Fruit fly (Drosophila melanogaster) whole organism, prepupa: Measurements from ENCODE around the gene CG45067.

Experiments used
- Blimp-1 ChIP-seq: fragments of 200-800 bp; sonication (Bioruptor generic); optimal IDR thresholded peaks from 3 replicates; lab custom pipeline; 2017; ENCODE audit warnings: missing biosample characterization, missing genetic modification characterization, mild to moderate bottlenecking, moderate library complexity, missing genetic modification reagents
- CG10631 ChIP-seq: fragments of 200-800 bp; sonication (Bioruptor generic); optimal IDR thresholded peaks from 2 replicates; lab custom pipeline; 2016; ENCODE audit warnings: missing biosample characterization, missing genetic modification characterization
- CG15336 ChIP-seq: fragments of 200-800 bp; sonication (Bioruptor generic); IDR thresholded peaks from 2 replicates; pipeline ENCODE4 v1.3.6; 2022; ENCODE audit warnings: missing biosample characterization, missing genetic modification characterization
- CG1621 ChIP-seq: fragments of 200-800 bp; sonication (Bioruptor generic); optimal IDR thresholded peaks from 3 replicates; lab custom pipeline; 2018; ENCODE audit warnings: missing biosample characterization, mild to moderate bottlenecking, missing genetic modification characterization
- CG16779 ChIP-seq: fragments of 200-800 bp; sonication (Bioruptor generic); optimal IDR thresholded peaks from 3 replicates; lab custom pipeline; 2017; ENCODE audit warnings: missing biosample characterization, mild to moderate bottlenecking, missing genetic modification characterization
- CG3032 ChIP-seq: fragments of 200-800 bp; optimal IDR thresholded peaks from 2 replicates; lab custom pipeline; 2019; ENCODE audit warnings: missing biosample characterization, mild to moderate bottlenecking, missing genetic modification characterization, moderate library complexity
- CG31627 ChIP-seq: fragments of 200-800 bp; sonication (Bioruptor generic); optimal IDR thresholded peaks from 3 replicates; lab custom pipeline; 2016; ENCODE audit warnings: missing biosample characterization, missing genetic modification characterization
- CG32006 ChIP-seq: fragments of 200-800 bp; sonication (Bioruptor generic); optimal IDR thresholded peaks from 3 replicates; lab custom pipeline; 2017; ENCODE audit warnings: missing biosample characterization, mild to moderate bottlenecking, missing genetic modification characterization
- CG34406 ChIP-seq: fragments of 200-800 bp; sonication (Bioruptor generic); optimal IDR thresholded peaks from 3 replicates; lab custom pipeline; 2016; ENCODE audit warnings: missing biosample characterization, missing genetic modification characterization
- CG3919 ChIP-seq: fragments of 200-800 bp; sonication (Bioruptor generic); optimal IDR thresholded peaks from 3 replicates; lab custom pipeline; 2016; ENCODE audit warnings: missing biosample characterization, missing genetic modification characterization
- CG4318 ChIP-seq: fragments of 200-800 bp; sonication (Bioruptor generic); optimal IDR thresholded peaks from 3 replicates; lab custom pipeline; 2017; ENCODE audit warnings: missing biosample characterization, mild to moderate bottlenecking, missing genetic modification characterization
- CG6276 ChIP-seq: fragments of 200-800 bp; sonication (Bioruptor generic); optimal IDR thresholded peaks from 2 replicates; lab custom pipeline; 2017; ENCODE audit warnings: missing biosample characterization, mild to moderate bottlenecking, missing genetic modification characterization
- CG6792 ChIP-seq: fragments of 200-800 bp; sonication (Bioruptor generic); optimal IDR thresholded peaks from 3 replicates; lab custom pipeline; 2016; ENCODE audit warnings: missing biosample characterization, missing genetic modification characterization
- CG6854 ChIP-seq: fragments of 200-800 bp; sonication (Bioruptor generic); optimal IDR thresholded peaks from 2 replicates; lab custom pipeline; 2017; ENCODE audit warnings: missing biosample characterization, mild to moderate bottlenecking, missing genetic modification characterization
- CG8632 ChIP-seq: fragments of 200-800 bp; sonication (Bioruptor generic); optimal IDR thresholded peaks from 3 replicates; lab custom pipeline; 2016; ENCODE audit warnings: missing biosample characterization, missing genetic modification characterization
- Eip75B ChIP-seq: fragments of 200-800 bp; sonication (Bioruptor generic); optimal IDR thresholded peaks from 3 replicates; lab custom pipeline; 2016; ENCODE audit warnings: missing biosample characterization, missing genetic modification characterization
- Eip78C ChIP-seq: fragments of 200-800 bp; sonication (Bioruptor generic); peaks from one replicate; lab custom pipeline; 2016; ENCODE audit warnings: missing biosample characterization, missing genetic modification characterization
- Hr39 ChIP-seq: fragments of 200-800 bp; sonication (Bioruptor generic); optimal IDR thresholded peaks from 2 replicates; lab custom pipeline; 2016; ENCODE audit warnings: missing biosample characterization, missing genetic modification characterization
- Hr4 ChIP-seq: fragments of 200-800 bp; sonication (Bioruptor generic); optimal IDR thresholded peaks from 3 replicates; lab custom pipeline; 2016; ENCODE audit warnings: missing biosample characterization, missing genetic modification characterization
- Lpt ChIP-seq: fragments of 200-800 bp; sonication (Bioruptor generic); optimal IDR thresholded peaks from 3 replicates; lab custom pipeline; 2016; ENCODE audit warnings: missing biosample characterization, missing genetic modification characterization
- Met ChIP-seq: fragments of 200-800 bp; sonication (Bioruptor generic); optimal IDR thresholded peaks from 3 replicates; lab custom pipeline; 2016; ENCODE audit warnings: missing biosample characterization, missing genetic modification characterization
- OdsH ChIP-seq: fragments of 200-800 bp; sonication (Bioruptor generic); optimal IDR thresholded peaks from 3 replicates; lab custom pipeline; 2016; ENCODE audit warnings: missing biosample characterization, missing genetic modification characterization
- Smox ChIP-seq: fragments of 200-800 bp; sonication (Bioruptor generic); optimal IDR thresholded peaks from 3 replicates; lab custom pipeline; 2016; ENCODE audit warnings: missing biosample characterization, missing genetic modification characterization
- Sox102F ChIP-seq: fragments of 200-800 bp; sonication (Bioruptor generic); optimal IDR thresholded peaks from 2 replicates; lab custom pipeline; 2016; ENCODE audit warnings: missing biosample characterization, mild to moderate bottlenecking, missing genetic modification characterization
- Sox14 ChIP-seq: fragments of 200-800 bp; sonication (Bioruptor generic); optimal IDR thresholded peaks from 3 replicates; lab custom pipeline; 2016; ENCODE audit warnings: missing biosample characterization, missing genetic modification characterization
- Sox15 ChIP-seq: fragments of 200-800 bp; sonication (Bioruptor generic); optimal IDR thresholded peaks from 3 replicates; lab custom pipeline; 2016; ENCODE audit warnings: missing biosample characterization, missing genetic modification characterization
- achi ChIP-seq: fragments of 200-800 bp; sonication (Bioruptor generic); optimal IDR thresholded peaks from 3 replicates; lab custom pipeline; 2016; ENCODE audit warnings: missing biosample characterization, missing genetic modification characterization
- acj6 ChIP-seq: fragments of 200-800 bp; sonication (Bioruptor generic); optimal IDR thresholded peaks from 3 replicates; lab custom pipeline; 2016; ENCODE audit warnings: missing biosample characterization, missing genetic modification characterization
- cyc ChIP-seq: fragments of 200-800 bp; sonication (Bioruptor generic); optimal IDR thresholded peaks from 3 replicates; lab custom pipeline; 2016; ENCODE audit warnings: missing biosample characterization, missing genetic modification characterization
- dac ChIP-seq: fragments of 200-800 bp; sonication (Bioruptor generic); optimal IDR thresholded peaks from 2 replicates; lab custom pipeline; 2017; ENCODE audit warnings: missing biosample characterization, mild to moderate bottlenecking, missing genetic modification characterization
- dsx ChIP-seq: fragments of 200-800 bp; optimal IDR thresholded peaks from 3 replicates; lab custom pipeline; 2019; ENCODE audit warnings: missing biosample characterization, mild to moderate bottlenecking, missing genetic modification characterization, moderate library complexity; ENCODE audit not compliant: poor library complexity, severe bottlenecking
- eg ChIP-seq: fragments of 200-800 bp; sonication (Bioruptor generic); IDR thresholded peaks from 3 replicates; pipeline ENCODE4 v1.3.6; 2022; ENCODE audit warnings: missing biosample characterization, missing genetic modification characterization
- esn ChIP-seq: fragments of 200-800 bp; sonication (Bioruptor generic); optimal IDR thresholded peaks from 2 replicates; lab custom pipeline; 2016; ENCODE audit warnings: missing biosample characterization, mild to moderate bottlenecking, missing genetic modification characterization, moderate library complexity
- fd59A ChIP-seq: fragments of 200-800 bp; sonication (Bioruptor generic); optimal IDR thresholded peaks from 2 replicates; lab custom pipeline; 2017; ENCODE audit warnings: missing biosample characterization, mild to moderate bottlenecking, missing genetic modification characterization, missing genetic modification reagents
- fd85E ChIP-seq: fragments of 200-800 bp; sonication (Bioruptor generic); optimal IDR thresholded peaks from 3 replicates; lab custom pipeline; 2016; ENCODE audit warnings: missing biosample characterization, missing genetic modification characterization
- fkh ChIP-seq: fragments of 200-800 bp; sonication (Bioruptor generic); optimal IDR thresholded peaks from 3 replicates; lab custom pipeline; 2017; ENCODE audit warnings: missing biosample characterization, mild to moderate bottlenecking, missing genetic modification characterization, moderate library complexity
- pdm3 ChIP-seq: fragments of 200-800 bp; sonication (Bioruptor generic); optimal IDR thresholded peaks from 3 replicates; lab custom pipeline; 2016; ENCODE audit warnings: missing biosample characterization, missing genetic modification characterization
- salr ChIP-seq, 2 experiments: fragments of 200-800 bp; sonication (Bioruptor generic); optimal IDR thresholded peaks; 3 replicates each; lab custom pipeline; 2016 to 2018; ENCODE audit warnings: missing biosample characterization in 2 of 2, missing genetic modification characterization in 2 of 2, mild to moderate bottlenecking in 1 of 2
- ss ChIP-seq, 2 experiments: fragments of 200-800 bp; sonication (Bioruptor generic); optimal IDR thresholded peaks; 2 replicates in 1 of 2; 3 replicates in 1 of 2; lab custom pipeline; 2017 to 2018; ENCODE audit warnings: mild to moderate bottlenecking in 2 of 2, missing biosample characterization in 2 of 2, missing genetic modification characterization in 2 of 2, moderate library complexity in 1 of 2
- svp ChIP-seq: fragments of 200-800 bp; sonication (Bioruptor generic); peaks from one replicate; lab custom pipeline; 2016; ENCODE audit warnings: missing biosample characterization, missing genetic modification characterization
- vri ChIP-seq: fragments of 200-800 bp; sonication (Bioruptor generic); optimal IDR thresholded peaks from 3 replicates; lab custom pipeline; 2016; ENCODE audit warnings: missing biosample characterization, mild to moderate bottlenecking, missing genetic modification characterization

Gene CG45067

dm6 chr3L:3127544-3127943, 13.3 kb upstream of the CG45067 start, which contains the start of gene promL (continued):
- TF ChIP-seq CG1621 (tag; lab: Kevin White, UChicago) (peak; percentile 88), fd85E (no peak), Blimp-1 (GFP tag; lab: Kevin White, UChicago) (no peak), Hr4 (GFP tag; lab: Kevin White, UChicago) (no peak), cyc (peak; percentile 32), Hr39 (GFP tag; lab: Kevin White, UChicago) (peak; percentile 16), CG34406 (GFP tag; lab: Kevin White, UChicago) (no peak), CG6276 (GFP tag; lab: Kevin White, UChicago) (no peak), achi (no peak), salr (GFP tag; optimal IDR thresholded peaks at IDR 0.05; lab: Kevin White, UChicago) (peak in 1 of 2 experiments; percentile 8), CG10631 (GFP tag; lab: Kevin White, UChicago) (no peak), dsx (GFP tag; lab: Kevin White, UChicago) (peak; percentile 72), OdsH (no peak), Eip78C (GFP tag; lab: Kevin White, UChicago) (peak; percentile 87), eg (GFP tag; lab: Robert Waterston, UW) (peak; percentile 62; the same call in 2 of the 3 replicates), acj6 (GFP tag; lab: Kevin White, UChicago) (no peak), CG3032 (tag; lab: Kevin White, UChicago) (peak; percentile 21), Eip75B (peak; percentile 64), CG3919 (peak; percentile 38), svp (GFP tag; lab: Kevin White, UChicago) (no peak)

- no peak for TF ChIP-seq pdm3 (GFP tag; lab: Kevin White, UChicago)
- TF ChIP-seq CG16779 (tag; lab: Kevin White, UChicago): no peak
- TF ChIP-seq ss (GFP tag; optimal IDR thresholded peaks at IDR 0.05; lab: Kevin White, UChicago): peak in 1 of 2 experiments; percentile 10
- peak; percentile 44 for TF ChIP-seq svp (GFP tag; lab: Kevin White, UChicago)
Observed at dm6 chr3L:3126478-3126877, 12.2 kb upstream of the CG45067 start.

- TF ChIP-seq CG31627 (GFP tag; lab: Kevin White, UChicago) (peak; percentile 9), ss (GFP tag; optimal IDR thresholded peaks at IDR 0.05; lab: Kevin White, UChicago) (peak; percentile 16 to 35), CG34406 (GFP tag; lab: Kevin White, UChicago) (peak; percentile 25), acj6 (GFP tag; lab: Kevin White, UChicago) (peak; percentile 50), fd59A (GFP tag; lab: Kevin White, UChicago) (no peak), Met (GFP tag; lab: Kevin White, UChicago) (peak; percentile 41), CG4318 (peak; percentile 9), Lpt (GFP tag; lab: Kevin White, UChicago) (peak; percentile 22), CG10631 (GFP tag; lab: Kevin White, UChicago) (peak; percentile 6), dsx (GFP tag; lab: Kevin White, UChicago) (peak; percentile 60), CG32006 (GFP tag; lab: Kevin White, UChicago) (peak; percentile 47), Smox (GFP tag; lab: Kevin White, UChicago) (peak; percentile 17), pdm3 (GFP tag; lab: Kevin White, UChicago) (peak; percentile 11), CG8632 (peak; percentile 21), fkh (GFP tag; lab: Kevin White, UChicago) (peak; percentile 34), CG15336 (GFP tag; lab: Robert Waterston, UW) (no peak; the same call in 1 of the 2 replicates), Sox102F (peak; percentile 48), Eip78C (GFP tag; lab: Kevin White, UChicago) (peak; percentile 92), CG6854 (no peak), Sox14 (GFP tag; lab: Kevin White, UChicago) (peak; percentile 55), vri (GFP tag; lab: Kevin White, UChicago) (peak; percentile 28), CG6792 (GFP tag; lab: Kevin White, UChicago) (no peak), Hr39 (GFP tag; lab: Kevin White, UChicago) (peak; percentile 19), esn (GFP tag; lab: Kevin White, UChicago) (peak; percentile 45), CG3919 (no peak), Sox15 (peak; percentile 1), dac (GFP tag; lab: Kevin White, UChicago) (no peak), CG3032 (tag; lab: Kevin White, UChicago) (no peak), achi (no peak)
Observed at dm6 chr3L:3125649-3126130, 11.4 kb upstream of the CG45067 start.
